Worm (Caenorhabditis elegans) whole organism, dauer: ENCODE data around the gene H12D21.5.
"Not testable (repeated sequence)": the region's sequence is repeated elsewhere in the genome, so short reads cannot be mapped to it uniquely, and the experiment has no call there.

Source experiments
- unc-62 ChIP-seq: sonication (generic microtip); optimal IDR thresholded peaks from 2 replicates; lab custom pipeline; 2017; ENCODE audit warnings: missing biosample characterization, missing genetic modification reagents, missing genetic modification characterization

H12D21.5 gene

ce11 chrV:14876257-14876656 lies 17.5 kb upstream of the H12D21.5 start:
- TF ChIP-seq unc-62 (GFP tag; lab: Kevin White, UChicago) = no peak

DNA sequence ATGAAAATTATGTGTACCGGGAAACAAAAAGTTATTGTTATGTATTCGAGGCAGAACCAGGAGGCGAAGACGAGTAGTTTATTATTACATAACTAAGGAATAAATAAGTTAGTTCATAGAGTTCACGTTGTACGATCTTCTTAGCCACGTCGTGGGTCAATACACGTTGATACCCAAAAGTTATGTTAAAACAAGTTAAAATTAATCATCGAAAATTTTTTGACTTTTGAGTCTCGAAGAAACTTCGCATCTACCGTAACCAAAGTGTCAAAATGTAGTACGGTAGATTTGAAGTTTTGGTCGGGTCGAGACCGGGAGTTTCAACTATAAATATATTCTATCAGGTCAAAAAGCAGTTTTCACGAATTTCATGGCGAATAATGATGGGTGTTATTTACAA lies 17.1 kb upstream of the H12D21.5 start, which contains the start of gene ZC412.10:
TSS of gene ZC412.10 (minus strand) at position 101 of the 400 bp plus-strand sequence.
- not testable (repeated sequence) for TF ChIP-seq unc-62 (GFP tag; lab: Kevin White, UChicago)

ce11 chrV:14877242-14877819 lies 16.5 kb upstream of the H12D21.5 start:
- TF ChIP-seq unc-62 (GFP tag; lab: Kevin White, UChicago) = no peak

ce11 chrV:14890782-14891181 lies 3.0 kb upstream of the H12D21.5 start, which contains the start of gene nspa-2:
nspa-2 (plus strand) TSS chrV:14891082.
- TF ChIP-seq unc-62 (GFP tag; lab: Kevin White, UChicago) = not testable (repeated sequence)

- TF ChIP-seq unc-62 (GFP tag; lab: Kevin White, UChicago) = no peak
Observed at ce11 chrV:14895557-14895956, 1.8 kb downstream of the H12D21.5 start, which contains the start of gene mpst-3. mpst-3 (plus strand) TSS chrV:14895647.

- no peak for TF ChIP-seq unc-62 (GFP tag; lab: Kevin White, UChicago)
Observed at ce11 chrV:14897731-14898130, 3.9 kb downstream of the H12D21.5 start, which contains the start of gene H12D21.6. H12D21.6 (minus strand) TSS chrV:14897831.

- no peak for TF ChIP-seq unc-62 (GFP tag; lab: Kevin White, UChicago)
Observed at ce11 chrV:14899545-14899944, 5.7 kb downstream of the H12D21.5 start, which contains the start of gene H12D21.10. H12D21.10 (plus strand) TSS chrV:14899804.

- no peak for TF ChIP-seq unc-62 (GFP tag; lab: Kevin White, UChicago)
Observed at ce11 chrV:14900905-14901304, 7.1 kb downstream of the H12D21.5 start.

DNA sequence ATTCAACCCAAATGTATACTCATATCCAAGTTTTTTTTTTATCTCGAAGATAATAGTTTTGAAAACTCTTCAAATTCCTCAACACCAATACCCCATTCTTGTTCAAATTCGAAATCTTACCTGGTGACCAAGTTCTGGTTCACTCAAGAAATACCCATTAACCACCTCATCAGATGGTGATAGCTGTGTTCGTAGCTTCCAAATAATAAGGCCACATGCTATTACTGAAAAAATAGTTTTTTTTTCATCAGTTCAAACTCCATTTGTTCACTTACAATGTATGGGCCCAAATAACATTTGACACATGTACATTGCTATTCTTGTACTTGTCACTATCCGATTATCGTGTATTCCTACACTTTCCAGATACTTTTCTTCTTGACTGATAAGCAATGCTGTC lies 13.6 kb downstream of the H12D21.5 start:
- TF ChIP-seq unc-62 (GFP tag; lab: Kevin White, UChicago) = no peak

DNA sequence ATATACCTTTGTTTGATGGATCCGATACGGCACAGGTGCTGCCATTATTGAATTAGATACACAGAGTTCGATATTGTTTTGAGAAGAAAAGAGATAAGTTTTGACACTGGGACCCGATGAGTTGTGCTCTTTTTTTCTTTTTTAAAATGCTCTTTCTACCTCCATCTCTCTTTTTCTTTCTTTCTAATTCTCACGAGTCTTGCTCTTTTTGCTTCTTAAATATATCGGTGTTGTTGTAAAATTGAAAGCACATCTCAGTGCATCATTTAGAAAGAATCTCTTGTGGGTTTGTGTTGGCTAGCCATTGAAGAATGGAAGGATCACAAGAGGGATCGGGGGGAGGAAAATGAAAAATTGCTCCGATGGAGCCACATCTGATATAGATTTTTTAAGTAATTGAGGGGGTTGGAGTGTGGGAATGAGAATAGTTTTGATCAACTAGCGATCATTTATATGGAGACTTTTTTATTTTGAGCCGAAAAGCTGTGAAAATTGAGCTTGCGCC lies 15.6 kb downstream of the H12D21.5 start, which contains the start of gene H12D21.9:
TSS of gene H12D21.9 (minus strand) at position 148 of the 505 bp plus-strand sequence.
- no peak for TF ChIP-seq unc-62 (GFP tag; lab: Kevin White, UChicago)

- TF ChIP-seq unc-62 (GFP tag; lab: Kevin White, UChicago) = no peak
Observed at ce11 chrV:14910758-14911157, 17.0 kb downstream of the H12D21.5 start.

DNA sequence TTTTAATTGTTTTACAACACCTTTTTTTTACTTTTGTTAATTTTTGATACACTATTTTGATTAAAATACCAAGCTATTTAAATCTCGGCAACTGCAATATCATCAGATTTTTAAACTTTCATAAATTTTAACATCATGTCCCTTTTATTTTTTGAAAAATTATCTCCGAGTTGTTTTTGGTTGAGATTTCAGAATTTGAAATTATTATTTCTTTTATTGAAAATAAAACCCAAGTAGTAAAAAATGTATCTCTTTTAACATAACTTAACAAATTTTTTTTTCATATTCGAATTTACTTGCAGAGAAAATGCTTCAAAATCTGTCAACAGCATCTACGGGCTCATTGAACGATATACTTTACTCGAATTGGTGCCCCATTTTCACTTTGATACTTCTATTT lies 21.8 kb downstream of the H12D21.5 start, which contains the start of gene H12D21.11:
TSS of gene H12D21.11 (plus strand) at position 301 of the 400 bp plus-strand sequence.
- no peak for TF ChIP-seq unc-62 (GFP tag; lab: Kevin White, UChicago)

ce11 chrV:14921509-14921908 lies 27.7 kb downstream of the H12D21.5 start, which contains the start of gene zmp-4:
zmp-4 (minus strand) TSS chrV:14921609.
- TF ChIP-seq unc-62 (GFP tag; lab: Kevin White, UChicago) = no peak

DNA sequence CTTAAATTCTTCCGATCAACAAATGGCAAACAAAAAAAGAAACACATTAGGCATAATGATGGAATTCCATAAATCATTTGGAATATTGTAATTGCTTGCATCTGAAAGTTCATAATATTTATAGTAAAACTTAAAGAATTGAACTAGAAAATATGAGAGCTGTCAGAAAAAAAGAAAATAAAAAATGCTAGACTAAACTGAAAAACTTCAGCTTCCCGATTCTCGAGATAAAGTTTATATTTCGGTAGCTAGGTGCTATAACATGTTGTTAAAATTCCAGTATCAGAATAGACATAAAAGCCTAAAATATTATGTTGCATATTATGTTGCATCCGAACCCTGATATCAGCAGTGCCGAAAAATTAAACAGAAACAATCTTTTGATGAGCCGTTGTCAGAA lies 30.3 kb downstream of the H12D21.5 start, which contains the start of gene srg-54:
TSS of gene srg-54 (minus strand) at position 101 of the 400 bp plus-strand sequence.
- TF ChIP-seq unc-62 (GFP tag; lab: Kevin White, UChicago) = no peak

DNA sequence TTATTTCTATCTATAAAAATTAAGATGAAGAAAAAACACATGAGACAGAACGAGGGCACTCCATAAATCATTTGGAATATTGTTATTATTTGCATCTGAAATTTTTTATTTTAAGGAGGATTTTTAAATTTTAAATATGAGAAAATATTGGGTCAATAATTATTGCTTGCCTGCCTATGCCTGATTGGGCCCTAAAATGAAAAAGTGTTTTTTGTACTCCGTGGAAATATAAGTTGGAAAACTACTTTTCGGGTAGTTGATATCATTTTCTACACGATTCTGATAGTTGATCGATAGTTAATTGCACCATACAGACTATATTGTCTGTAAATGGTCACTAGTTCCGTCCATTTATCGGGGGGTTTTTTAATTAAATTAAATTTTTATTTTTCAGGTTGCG lies 34.4 kb downstream of the H12D21.5 start, which contains the start of gene srg-55:
TSS of gene srg-55 (minus strand) at position 101 of the 400 bp plus-strand sequence.
- no peak for TF ChIP-seq unc-62 (GFP tag; lab: Kevin White, UChicago)

ce11 chrV:14930168-14930567 lies 36.4 kb downstream of the H12D21.5 start:
- no peak for TF ChIP-seq unc-62 (GFP tag; lab: Kevin White, UChicago)
